Worm (Caenorhabditis elegans) whole organism, mixed stage, embryonic: Measurements from ENCODE around the gene F19D8.2.

Source experiments
- M03D4.4 ChIP-seq: sonication (generic microtip); optimal IDR thresholded peaks from 2 replicates; lab custom pipeline; 2017; ENCODE audit warnings: mild to moderate bottlenecking, missing genetic modification characterization, missing compliant biosample characterization
- bed-3 ChIP-seq: fragments of 200-800 bp; sonication (Bioruptor generic); optimal IDR thresholded peaks from 3 replicates; lab custom pipeline; 2018; ENCODE audit warnings: mild to moderate bottlenecking, missing genetic modification characterization, moderate library complexity, missing compliant biosample characterization
- blmp-1 ChIP-seq: fragments of 150-350 bp; optimal IDR thresholded peaks from 2 replicates; lab custom pipeline; 2014; ENCODE audit warnings: missing biosample characterization, missing genetic modification characterization
- ceh-39 ChIP-seq: fragments of 150-350 bp; optimal IDR thresholded peaks from 2 replicates; lab custom pipeline; 2014; ENCODE audit warnings: missing biosample characterization, missing genetic modification characterization
- ceh-43 ChIP-seq: fragments of 200-800 bp; sonication (Bioruptor generic); optimal IDR thresholded peaks from 2 replicates; lab custom pipeline; 2018; ENCODE audit warnings: mild to moderate bottlenecking, missing genetic modification characterization, moderate library complexity, missing compliant biosample characterization
- ceh-83 ChIP-seq: fragments of 200-800 bp; sonication (Bioruptor generic); optimal IDR thresholded peaks from 2 replicates; lab custom pipeline; 2018; ENCODE audit warnings: mild to moderate bottlenecking, missing genetic modification characterization, missing compliant biosample characterization
- cnd-1 ChIP-seq: fragments of 200-800 bp; sonication (Bioruptor generic); optimal IDR thresholded peaks from 2 replicates; lab custom pipeline; 2018; ENCODE audit warnings: mild to moderate bottlenecking, missing genetic modification characterization, missing compliant biosample characterization
- drap-1 ChIP-seq: fragments of 200-800 bp; sonication (Bioruptor generic); optimal IDR thresholded peaks from 3 replicates; lab custom pipeline; 2018; ENCODE audit warnings: mild to moderate bottlenecking, missing genetic modification characterization, missing compliant biosample characterization
- elt-1 ChIP-seq: sonication (generic microtip); optimal IDR thresholded peaks from 2 replicates; lab custom pipeline; 2017; ENCODE audit warnings: missing genetic modification characterization, mild to moderate bottlenecking, missing compliant biosample characterization, antibody characterized with exemption, moderate library complexity, borderline replicate concordance; ENCODE audit not compliant: insufficient read depth
- elt-3 ChIP-seq: fragments of 150-350 bp; optimal IDR thresholded peaks from 2 replicates; lab custom pipeline; 2014; ENCODE audit warnings: missing biosample characterization, missing genetic modification characterization
- flh-1 ChIP-seq: fragments of 200-800 bp; sonication (Bioruptor generic); optimal IDR thresholded peaks from 2 replicates; lab custom pipeline; 2018; ENCODE audit warnings: mild to moderate bottlenecking, missing genetic modification characterization, moderate library complexity, missing compliant biosample characterization
- ham-2 ChIP-seq: fragments of 200-800 bp; sonication (Bioruptor generic); optimal IDR thresholded peaks from 2 replicates; lab custom pipeline; 2018; ENCODE audit warnings: mild to moderate bottlenecking, missing genetic modification characterization, missing compliant biosample characterization
- hlh-1 ChIP-seq: fragments of 150-350 bp; optimal IDR thresholded peaks from 2 replicates; lab custom pipeline; 2014; ENCODE audit warnings: missing biosample characterization, missing genetic modification reagents, missing genetic modification characterization
- lin-13 ChIP-seq: fragments of 150-350 bp; optimal IDR thresholded peaks from 2 replicates; lab custom pipeline; 2014; ENCODE audit warnings: missing biosample characterization, missing genetic modification characterization
- lin-32 ChIP-seq: fragments of 200-800 bp; sonication (Bioruptor generic); optimal IDR thresholded peaks from 2 replicates; lab custom pipeline; 2018; ENCODE audit warnings: mild to moderate bottlenecking, missing genetic modification characterization, missing compliant biosample characterization
- lsy-2 ChIP-seq: fragments of 150-350 bp; optimal IDR thresholded peaks from 2 replicates; lab custom pipeline; 2014; ENCODE audit warnings: missing biosample characterization, missing genetic modification characterization
- mls-2 ChIP-seq: sonication (generic microtip); optimal IDR thresholded peaks from 2 replicates; lab custom pipeline; 2016; ENCODE audit warnings: mild to moderate bottlenecking, missing genetic modification characterization, moderate library complexity, missing compliant biosample characterization
- nhr-2 ChIP-seq: fragments of 150-350 bp; optimal IDR thresholded peaks from 2 replicates; lab custom pipeline; 2014; ENCODE audit warnings: missing biosample characterization, missing genetic modification characterization
- nhr-237 ChIP-seq: fragments of 150-350 bp; optimal IDR thresholded peaks from 2 replicates; lab custom pipeline; 2014; ENCODE audit warnings: missing biosample characterization, missing genetic modification characterization
- nhr-28 ChIP-seq: fragments of 150-350 bp; optimal IDR thresholded peaks from 2 replicates; lab custom pipeline; 2014; ENCODE audit warnings: missing biosample characterization, missing genetic modification characterization
- pha-4 ChIP-seq: fragments of 150-350 bp; optimal IDR thresholded peaks from 2 replicates; lab custom pipeline; 2018; ENCODE audit warnings: missing biosample characterization, missing genetic modification reagents, missing genetic modification characterization
- snpc-4 ChIP-seq: fragments of 150-350 bp; optimal IDR thresholded peaks from 2 replicates; lab custom pipeline; 2014; ENCODE audit warnings: missing biosample characterization, missing genetic modification characterization
- unc-120 ChIP-seq: sonication (generic microtip); optimal IDR thresholded peaks from 2 replicates; lab custom pipeline; 2017; ENCODE audit warnings: missing genetic modification characterization, missing compliant biosample characterization; ENCODE audit not compliant: poor library complexity, severe bottlenecking
- unc-39 ChIP-seq: fragments of 150-350 bp; optimal IDR thresholded peaks from 2 replicates; lab custom pipeline; 2014; ENCODE audit warnings: missing biosample characterization, missing genetic modification characterization
- unc-62 ChIP-seq: fragments of 150-350 bp; optimal IDR thresholded peaks from 2 replicates; lab custom pipeline; 2014; ENCODE audit warnings: missing biosample characterization, missing genetic modification reagents, missing genetic modification characterization
- zip-8 ChIP-seq: fragments of 150-350 bp; optimal IDR thresholded peaks from 2 replicates; lab custom pipeline; 2014; ENCODE audit warnings: missing biosample characterization, missing genetic modification characterization
- ztf-11 ChIP-seq: fragments of 150-350 bp; optimal IDR thresholded peaks from 2 replicates; lab custom pipeline; 2014; ENCODE audit warnings: missing biosample characterization, missing genetic modification characterization

The F19D8.2 gene

DNA sequence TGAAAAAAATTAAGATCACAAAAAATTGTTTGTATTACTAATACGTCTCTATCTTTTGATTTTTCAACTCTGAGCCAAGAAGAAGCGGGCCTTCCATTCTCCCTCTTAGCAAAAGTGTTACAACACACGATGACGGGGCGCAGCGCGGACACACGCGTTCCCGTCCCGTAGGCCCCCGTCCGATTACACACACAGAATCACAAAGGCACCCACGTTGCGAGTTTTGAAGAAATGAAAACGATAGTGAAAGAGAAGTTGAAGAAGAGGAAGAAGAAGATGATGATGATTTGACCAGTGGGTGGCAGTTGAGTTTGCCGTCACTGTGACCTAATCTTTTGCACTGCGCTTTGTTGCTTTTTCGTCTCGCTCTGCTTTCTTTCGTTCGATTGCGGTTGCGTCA, 11.8 kb downstream of the F19D8.2 start:
- TF ChIP-seq hlh-1 = peak; percentile 2
- no peak for TF ChIP-seq lsy-2 (tag; lab: Kevin White, UChicago)
- TF ChIP-seq, all 35 proteins: peak for 1

DNA sequence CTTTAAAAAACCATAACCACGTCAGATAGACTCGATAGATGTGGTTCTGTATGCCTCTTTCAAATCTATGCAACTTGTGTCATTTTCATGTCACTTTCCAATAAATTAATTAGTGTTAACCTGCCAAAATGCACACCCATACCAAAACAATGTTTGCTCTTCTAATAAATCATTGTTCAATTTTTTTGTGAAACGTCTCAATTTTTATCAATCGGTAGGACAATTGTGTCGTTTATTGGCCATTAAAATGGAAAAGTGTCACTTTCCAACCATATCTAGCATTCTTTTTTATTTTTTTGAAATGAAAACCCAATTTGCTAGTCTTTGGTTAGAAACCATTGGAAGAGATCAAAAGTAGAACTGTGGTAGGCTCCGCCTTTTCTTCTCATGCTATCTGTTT, 16.1 kb downstream of the F19D8.2 start:
- TF ChIP-seq unc-62 (GFP tag; lab: Kevin White, UChicago) (no peak), flh-1 (GFP tag; lab: Kevin White, UChicago) (no peak), hlh-1 (no peak), bed-3 (GFP tag; lab: Kevin White, UChicago) (no peak), drap-1 (GFP tag; lab: Kevin White, UChicago) (no peak), mls-2 (tag; lab: Kevin White, UChicago) (no peak), M03D4.4 (tag; lab: Kevin White, UChicago) (no peak), snpc-4 (tag; lab: Kevin White, UChicago) (no peak), lsy-2 (tag; lab: Kevin White, UChicago) (no peak), unc-120 (tag; lab: Kevin White, UChicago) (no peak), ceh-43 (no peak), ham-2 (GFP tag; lab: Kevin White, UChicago) (no peak), blmp-1 (tag; lab: Kevin White, UChicago) (no peak), ztf-11 (tag; lab: Kevin White, UChicago) (no peak), nhr-237 (tag; lab: Kevin White, UChicago) (no peak), ceh-83 (GFP tag; lab: Kevin White, UChicago) (no peak), elt-3 (tag; lab: Kevin White, UChicago) (no peak), nhr-2 (tag; lab: Kevin White, UChicago) (no peak), lin-13 (tag; lab: Kevin White, UChicago) (no peak), unc-39 (tag; lab: Kevin White, UChicago) (no peak)

DNA sequence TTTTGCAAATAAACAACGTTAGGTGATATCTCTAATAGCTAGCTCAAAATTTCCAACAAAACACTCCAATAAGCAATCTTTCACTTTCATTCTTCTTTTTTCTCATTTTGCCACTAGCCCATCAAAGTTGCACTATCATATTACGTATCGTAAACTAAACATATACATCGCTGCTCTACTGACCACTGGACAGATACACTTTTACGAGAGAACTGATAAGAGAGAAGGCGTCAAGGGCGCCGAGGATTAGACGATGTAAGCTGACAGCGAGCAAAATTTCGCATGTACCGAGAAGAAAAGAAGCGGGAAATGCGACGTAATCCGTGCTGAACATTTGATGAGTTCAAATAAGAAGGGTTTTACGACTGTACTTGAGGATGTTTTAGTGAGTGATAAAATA, 17.4 kb downstream of the F19D8.2 start:
- TF ChIP-seq M03D4.4 (tag; lab: Kevin White, UChicago) (no peak), ztf-11 (tag; lab: Kevin White, UChicago) (no peak), elt-1 (tag; lab: Kevin White, UChicago) (no peak), snpc-4 (tag; lab: Kevin White, UChicago) (no peak), lsy-2 (tag; lab: Kevin White, UChicago) (no peak), pha-4 (tag; lab: Kevin White, UChicago) (no peak), ham-2 (GFP tag; lab: Kevin White, UChicago) (no peak), unc-39 (tag; lab: Kevin White, UChicago) (no peak)

ce11 chrX:13852606-13853005, 18.4 kb downstream of the F19D8.2 start, which contains the start of gene mct-3:
Gene mct-3, plus strand, starts transcription at chrX:13852906.
- TF ChIP-seq zip-8 (tag; lab: Kevin White, UChicago) (no peak), unc-120 (tag; lab: Kevin White, UChicago) (no peak)

DNA sequence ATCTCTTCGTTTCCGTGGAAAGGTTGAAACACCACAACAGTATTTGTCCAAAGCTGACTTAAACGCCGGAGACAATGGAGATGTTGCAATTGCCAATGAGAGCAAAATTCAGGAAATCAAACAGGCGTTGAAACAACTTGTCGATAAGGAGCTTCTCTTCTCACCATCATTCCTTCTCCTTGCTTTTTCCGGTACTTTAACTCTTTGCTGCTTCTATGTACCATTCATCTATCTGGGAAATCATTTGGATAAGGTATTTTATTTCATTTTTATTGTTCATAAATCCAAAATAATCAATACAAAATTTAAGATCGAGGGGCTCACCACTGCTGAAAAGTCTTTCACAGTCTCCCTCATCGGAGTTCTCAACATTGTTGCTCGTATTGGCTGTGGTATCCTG, 21.7 kb downstream of the F19D8.2 start:
- TF ChIP-seq hlh-1 = no peak
- no peak for TF ChIP-seq blmp-1 (tag; lab: Kevin White, UChicago)
- no peak for TF ChIP-seq drap-1 (GFP tag; lab: Kevin White, UChicago)
- no peak for TF ChIP-seq flh-1 (GFP tag; lab: Kevin White, UChicago)
- no peak for TF ChIP-seq ceh-43
- no peak for TF ChIP-seq unc-120 (tag; lab: Kevin White, UChicago)
- TF ChIP-seq nhr-28 = no peak
- no peak for TF ChIP-seq pha-4 (tag; lab: Kevin White, UChicago)
- no peak for TF ChIP-seq ceh-39 (tag; lab: Kevin White, UChicago)
- TF ChIP-seq lin-32 (GFP tag; lab: Kevin White, UChicago) = no peak
- TF ChIP-seq unc-62 (GFP tag; lab: Kevin White, UChicago) = no peak
- no peak for TF ChIP-seq ham-2 (GFP tag; lab: Kevin White, UChicago)

DNA sequence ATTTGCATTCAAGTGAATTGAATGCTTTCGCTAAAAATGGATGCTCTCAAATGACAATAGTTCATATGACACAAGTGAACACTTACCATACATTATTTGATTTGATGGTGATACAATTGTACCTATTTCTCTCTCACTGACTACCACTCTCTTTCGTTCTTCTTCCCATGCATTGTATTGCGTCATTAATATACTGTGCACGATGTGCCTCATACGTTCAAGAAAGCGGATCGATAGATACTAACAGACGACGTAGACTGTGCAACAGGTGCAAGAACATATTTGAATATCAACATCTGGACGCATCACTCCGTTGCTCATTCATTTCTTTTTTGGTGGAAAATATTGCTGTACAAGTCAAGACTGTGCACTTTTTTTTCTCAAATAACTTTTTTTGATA, 24.5 kb downstream of the F19D8.2 start, which contains the start of gene M03B6.4:
Gene M03B6.4 (plus strand): TSS at position 149 of the 400 bp plus-strand sequence.
- TF ChIP-seq cnd-1 = peak; percentile 10
- peak; percentile 93 for TF ChIP-seq zip-8 (tag; lab: Kevin White, UChicago)
- peak; percentile 33 for TF ChIP-seq nhr-2 (tag; lab: Kevin White, UChicago)
- no peak for TF ChIP-seq hlh-1
- TF ChIP-seq ceh-39 (tag; lab: Kevin White, UChicago) = peak; percentile 82
